Worm (Caenorhabditis elegans) whole organism, mixed stage, embryonic: ENCODE results near the gene srxa-2.

ENCODE experiments used
- M03D4.4 ChIP-seq: sonication (generic microtip); optimal IDR thresholded peaks from 2 replicates; lab custom pipeline; 2017; ENCODE audit warnings: mild to moderate bottlenecking, missing genetic modification characterization, missing compliant biosample characterization
- bed-3 ChIP-seq: fragments of 200-800 bp; sonication (Bioruptor generic); optimal IDR thresholded peaks from 3 replicates; lab custom pipeline; 2018; ENCODE audit warnings: mild to moderate bottlenecking, missing genetic modification characterization, moderate library complexity, missing compliant biosample characterization
- blmp-1 ChIP-seq: fragments of 150-350 bp; optimal IDR thresholded peaks from 2 replicates; lab custom pipeline; 2014; ENCODE audit warnings: missing biosample characterization, missing genetic modification characterization
- ceh-39 ChIP-seq: fragments of 150-350 bp; optimal IDR thresholded peaks from 2 replicates; lab custom pipeline; 2014; ENCODE audit warnings: missing biosample characterization, missing genetic modification characterization
- ceh-43 ChIP-seq: fragments of 200-800 bp; sonication (Bioruptor generic); optimal IDR thresholded peaks from 2 replicates; lab custom pipeline; 2018; ENCODE audit warnings: mild to moderate bottlenecking, missing genetic modification characterization, moderate library complexity, missing compliant biosample characterization
- ces-1 ChIP-seq: fragments of 150-350 bp; optimal IDR thresholded peaks from 2 replicates; lab custom pipeline; 2014; ENCODE audit warnings: missing biosample characterization, missing genetic modification reagents, missing genetic modification characterization
- drap-1 ChIP-seq: fragments of 200-800 bp; sonication (Bioruptor generic); optimal IDR thresholded peaks from 3 replicates; lab custom pipeline; 2018; ENCODE audit warnings: mild to moderate bottlenecking, missing genetic modification characterization, missing compliant biosample characterization
- elt-3 ChIP-seq: fragments of 150-350 bp; optimal IDR thresholded peaks from 2 replicates; lab custom pipeline; 2014; ENCODE audit warnings: missing biosample characterization, missing genetic modification characterization
- flh-1 ChIP-seq: fragments of 200-800 bp; sonication (Bioruptor generic); optimal IDR thresholded peaks from 2 replicates; lab custom pipeline; 2018; ENCODE audit warnings: mild to moderate bottlenecking, missing genetic modification characterization, moderate library complexity, missing compliant biosample characterization
- ham-2 ChIP-seq: fragments of 200-800 bp; sonication (Bioruptor generic); optimal IDR thresholded peaks from 2 replicates; lab custom pipeline; 2018; ENCODE audit warnings: mild to moderate bottlenecking, missing genetic modification characterization, missing compliant biosample characterization
- hlh-1 ChIP-seq: fragments of 150-350 bp; optimal IDR thresholded peaks from 2 replicates; lab custom pipeline; 2014; ENCODE audit warnings: missing biosample characterization, missing genetic modification reagents, missing genetic modification characterization
- lin-13 ChIP-seq: fragments of 150-350 bp; optimal IDR thresholded peaks from 2 replicates; lab custom pipeline; 2014; ENCODE audit warnings: missing biosample characterization, missing genetic modification characterization
- lin-32 ChIP-seq: fragments of 200-800 bp; sonication (Bioruptor generic); optimal IDR thresholded peaks from 2 replicates; lab custom pipeline; 2018; ENCODE audit warnings: mild to moderate bottlenecking, missing genetic modification characterization, missing compliant biosample characterization
- lsy-2 ChIP-seq: fragments of 150-350 bp; optimal IDR thresholded peaks from 2 replicates; lab custom pipeline; 2014; ENCODE audit warnings: missing biosample characterization, missing genetic modification characterization
- mab-5 ChIP-seq: fragments of 150-350 bp; optimal IDR thresholded peaks from 2 replicates; lab custom pipeline; 2014; ENCODE audit warnings: missing biosample characterization, missing genetic modification characterization
- mep-1 ChIP-seq: fragments of 150-350 bp; optimal IDR thresholded peaks from 2 replicates; lab custom pipeline; 2017; ENCODE audit warnings: missing biosample characterization, missing genetic modification reagents, missing genetic modification characterization, inconsistent platforms
- mls-2 ChIP-seq: sonication (generic microtip); optimal IDR thresholded peaks from 2 replicates; lab custom pipeline; 2016; ENCODE audit warnings: mild to moderate bottlenecking, missing genetic modification characterization, moderate library complexity, missing compliant biosample characterization
- nhr-12 ChIP-seq: fragments of 150-350 bp; optimal IDR thresholded peaks from 2 replicates; lab custom pipeline; 2014; ENCODE audit warnings: missing biosample characterization, missing genetic modification characterization
- nhr-2 ChIP-seq: fragments of 150-350 bp; optimal IDR thresholded peaks from 2 replicates; lab custom pipeline; 2014; ENCODE audit warnings: missing biosample characterization, missing genetic modification characterization
- nhr-237 ChIP-seq: fragments of 150-350 bp; optimal IDR thresholded peaks from 2 replicates; lab custom pipeline; 2014; ENCODE audit warnings: missing biosample characterization, missing genetic modification characterization
- nhr-28 ChIP-seq: fragments of 150-350 bp; optimal IDR thresholded peaks from 2 replicates; lab custom pipeline; 2014; ENCODE audit warnings: missing biosample characterization, missing genetic modification characterization
- nhr-76 ChIP-seq: sonication (generic microtip); optimal IDR thresholded peaks from 2 replicates; lab custom pipeline; 2017; ENCODE audit warnings: missing biosample characterization, missing genetic modification characterization
- pha-4 ChIP-seq: fragments of 150-350 bp; optimal IDR thresholded peaks from 2 replicates; lab custom pipeline; 2018; ENCODE audit warnings: missing biosample characterization, missing genetic modification reagents, missing genetic modification characterization
- sem-2 ChIP-seq: fragments of 200-800 bp; sonication (Bioruptor generic); optimal IDR thresholded peaks from 2 replicates; lab custom pipeline; 2018; ENCODE audit warnings: mild to moderate bottlenecking, missing genetic modification characterization, missing compliant biosample characterization
- sptf-1 ChIP-seq: sonication (generic microtip); optimal IDR thresholded peaks from 2 replicates; lab custom pipeline; 2017; ENCODE audit warnings: mild to moderate bottlenecking, missing genetic modification characterization, moderate library complexity, missing compliant biosample characterization
- tbx-8 ChIP-seq: fragments of 200-800 bp; sonication (Bioruptor generic); optimal IDR thresholded peaks from 2 replicates; lab custom pipeline; 2018; ENCODE audit warnings: mild to moderate bottlenecking, missing genetic modification characterization, moderate library complexity, missing compliant biosample characterization
- unc-120 ChIP-seq: sonication (generic microtip); optimal IDR thresholded peaks from 2 replicates; lab custom pipeline; 2017; ENCODE audit warnings: missing genetic modification characterization, missing compliant biosample characterization; ENCODE audit not compliant: poor library complexity, severe bottlenecking
- zip-8 ChIP-seq: fragments of 150-350 bp; optimal IDR thresholded peaks from 2 replicates; lab custom pipeline; 2014; ENCODE audit warnings: missing biosample characterization, missing genetic modification characterization
- ztf-11 ChIP-seq: fragments of 150-350 bp; optimal IDR thresholded peaks from 2 replicates; lab custom pipeline; 2014; ENCODE audit warnings: missing biosample characterization, missing genetic modification characterization

Gene srxa-2

ce11 chrIV:9423095-9423494 lies at the start of gene srxa-2:
Gene srxa-2 (plus strand): TSS chrIV:9423395.
- TF ChIP-seq blmp-1 (tag; lab: Kevin White, UChicago): no peak
- no peak for TF ChIP-seq nhr-28
- no peak for TF ChIP-seq mab-5 (tag; lab: Kevin White, UChicago)
- no peak for TF ChIP-seq sptf-1
- no peak for TF ChIP-seq elt-3 (tag; lab: Kevin White, UChicago)
- TF ChIP-seq mep-1 (tag; lab: Kevin White, UChicago): no peak
- TF ChIP-seq mls-2 (tag; lab: Kevin White, UChicago): no peak
- no peak for TF ChIP-seq ztf-11 (tag; lab: Kevin White, UChicago)
- TF ChIP-seq M03D4.4 (tag; lab: Kevin White, UChicago): no peak
- no peak for TF ChIP-seq lin-13 (tag; lab: Kevin White, UChicago)
- TF ChIP-seq ceh-43 (GFP tag; lab: Kevin White, UChicago): no peak
- no peak for TF ChIP-seq nhr-237
- no peak for TF ChIP-seq unc-120 (tag; lab: Kevin White, UChicago)
- no peak for TF ChIP-seq hlh-1
- TF ChIP-seq flh-1: no peak
- no peak for TF ChIP-seq lsy-2 (tag; lab: Kevin White, UChicago)
- TF ChIP-seq tbx-8 (GFP tag; lab: Kevin White, UChicago): no peak

DNA sequence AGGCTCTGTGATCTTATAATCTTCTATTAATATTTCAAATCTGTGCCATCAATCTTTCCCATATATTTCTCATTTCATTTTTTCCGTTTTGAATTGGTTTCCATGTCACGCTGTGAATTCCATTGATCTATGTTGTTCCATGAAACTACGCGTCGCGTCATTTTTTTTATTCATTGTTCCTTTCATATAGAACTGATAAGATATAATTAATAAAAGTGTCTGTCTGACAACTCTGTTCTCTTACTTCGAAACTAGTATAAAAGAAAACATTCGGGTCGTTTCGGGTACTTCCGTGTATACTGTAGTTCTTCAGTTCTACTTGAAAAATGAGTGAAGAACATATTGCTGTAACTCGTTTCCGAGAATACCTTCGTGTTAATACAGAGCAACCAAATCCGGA lies 48.7 kb upstream of the srxa-2 start, which contains the start of gene C10C5.3:
C10C5.3 (plus strand) TSS at position 301 of the 400 bp plus-strand sequence.
- TF ChIP-seq lin-13 (tag; lab: Kevin White, UChicago) (no peak), M03D4.4 (tag; lab: Kevin White, UChicago) (no peak), lsy-2 (tag; lab: Kevin White, UChicago) (no peak), mep-1 (tag; lab: Kevin White, UChicago) (no peak), flh-1 (no peak)
- TF ChIP-seq, all 35 proteins: peak for 0

DNA sequence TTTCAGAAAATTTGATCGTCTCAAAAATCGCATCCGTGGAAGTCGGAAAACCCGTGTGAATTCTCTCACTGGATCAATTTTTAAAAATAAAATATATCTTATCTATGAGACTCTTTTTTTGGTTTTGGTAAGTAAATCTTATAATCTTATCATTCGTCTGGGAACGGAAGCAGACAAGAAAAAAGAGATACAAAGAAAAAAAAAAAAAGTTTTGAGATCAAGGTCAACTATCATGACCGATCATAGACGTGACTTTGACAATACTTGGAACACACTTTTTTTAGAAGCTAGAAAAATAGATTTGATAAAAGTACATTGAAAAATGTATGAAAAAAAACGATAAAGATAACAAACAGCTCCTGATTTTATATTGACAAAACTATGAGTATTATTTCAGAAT lies 46.6 kb upstream of the srxa-2 start:
- TF ChIP-seq tbx-8 (GFP tag; lab: Kevin White, UChicago) (no peak), drap-1 (GFP tag; lab: Kevin White, UChicago) (no peak), mls-2 (tag; lab: Kevin White, UChicago) (no peak)
- TF ChIP-seq, all 35 proteins: peak for 0

DNA sequence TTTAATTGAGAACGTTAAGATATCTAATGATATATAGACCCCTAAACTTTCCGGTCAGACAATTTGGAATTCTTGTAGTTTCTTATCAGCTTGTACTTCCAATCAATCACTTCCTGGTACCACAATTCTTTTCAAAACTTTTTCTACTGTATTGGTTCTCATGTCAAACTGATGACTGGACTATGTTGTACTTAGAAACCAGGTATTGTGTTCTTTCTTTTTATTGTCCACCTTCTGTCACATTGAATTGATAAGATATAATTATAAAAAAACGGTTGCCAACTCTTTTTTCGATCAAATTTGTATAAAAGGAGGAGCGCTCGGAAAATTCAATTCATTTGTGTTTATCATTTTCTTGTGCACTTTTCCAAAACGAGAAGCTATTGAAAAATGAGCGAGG lies 44.9 kb upstream of the srxa-2 start, which contains the start of gene C10C5.4:
C10C5.4 (plus strand) TSS at position 281 of the 400 bp plus-strand sequence.
- no peak for TF ChIP-seq ceh-39 (tag; lab: Kevin White, UChicago)
- no peak for TF ChIP-seq lin-32 (GFP tag; lab: Kevin White, UChicago)
- no peak for TF ChIP-seq unc-120 (tag; lab: Kevin White, UChicago)
- no peak for TF ChIP-seq nhr-12 (tag; lab: Kevin White, UChicago)
- no peak for TF ChIP-seq nhr-2 (tag; lab: Kevin White, UChicago)
- no peak for TF ChIP-seq mls-2 (tag; lab: Kevin White, UChicago)
- no peak for TF ChIP-seq lsy-2 (tag; lab: Kevin White, UChicago)
- no peak for TF ChIP-seq nhr-237
- no peak for TF ChIP-seq zip-8 (tag; lab: Kevin White, UChicago)
- no peak for TF ChIP-seq tbx-8 (GFP tag; lab: Kevin White, UChicago)
- TF ChIP-seq nhr-76 (tag; lab: Kevin White, UChicago): no peak
- TF ChIP-seq, all 35 proteins: peak for 0

DNA sequence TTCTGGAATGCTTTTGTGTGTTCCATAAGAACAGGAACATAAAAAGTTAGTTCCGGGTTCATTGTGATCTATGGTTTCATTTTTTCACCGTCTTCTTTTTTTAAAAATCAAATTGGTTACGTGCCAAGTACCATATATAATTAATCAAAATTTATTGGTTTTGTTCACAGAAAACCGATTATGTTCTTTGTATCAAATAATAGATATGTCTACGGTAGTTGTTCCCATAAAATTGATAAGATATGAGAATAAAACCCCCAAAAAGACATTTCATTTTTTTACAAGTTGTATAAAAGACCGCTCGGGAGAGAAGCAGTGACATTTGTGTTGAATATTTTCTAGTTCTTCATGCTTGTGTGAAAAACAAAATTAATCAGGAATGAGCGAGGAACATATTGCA lies 42.1 kb upstream of the srxa-2 start, which contains the start of gene C10C5.5:
C10C5.5 (plus strand) TSS at position 301 of the 400 bp plus-strand sequence.
- TF ChIP-seq lin-13 (tag; lab: Kevin White, UChicago) (no peak), ceh-43 (GFP tag; lab: Kevin White, UChicago) (no peak), ceh-39 (tag; lab: Kevin White, UChicago) (no peak), hlh-1 (no peak), nhr-2 (tag; lab: Kevin White, UChicago) (no peak), mls-2 (tag; lab: Kevin White, UChicago) (no peak), nhr-12 (tag; lab: Kevin White, UChicago) (no peak), ham-2 (GFP tag; lab: Kevin White, UChicago) (no peak), elt-3 (tag; lab: Kevin White, UChicago) (no peak), mab-5 (tag; lab: Kevin White, UChicago) (no peak), mep-1 (tag; lab: Kevin White, UChicago) (no peak), lin-32 (GFP tag; lab: Kevin White, UChicago) (no peak), ces-1 (no peak), pha-4 (no peak), sem-2 (GFP tag; lab: Kevin White, UChicago) (no peak), lsy-2 (tag; lab: Kevin White, UChicago) (no peak), bed-3 (no peak), ztf-11 (tag; lab: Kevin White, UChicago) (no peak)
